Worm (Caenorhabditis elegans) whole organism, mixed stage, embryonic: ENCODE results near the gene coh-3.

ENCODE experiments used
- unc-39 ChIP-seq: fragments of 150-350 bp; optimal IDR thresholded peaks from 2 replicates; lab custom pipeline; 2014; ENCODE audit warnings: missing biosample characterization, missing genetic modification characterization
- unc-62 ChIP-seq: fragments of 150-350 bp; optimal IDR thresholded peaks from 2 replicates; lab custom pipeline; 2014; ENCODE audit warnings: missing biosample characterization, missing genetic modification reagents, missing genetic modification characterization

DNA sequence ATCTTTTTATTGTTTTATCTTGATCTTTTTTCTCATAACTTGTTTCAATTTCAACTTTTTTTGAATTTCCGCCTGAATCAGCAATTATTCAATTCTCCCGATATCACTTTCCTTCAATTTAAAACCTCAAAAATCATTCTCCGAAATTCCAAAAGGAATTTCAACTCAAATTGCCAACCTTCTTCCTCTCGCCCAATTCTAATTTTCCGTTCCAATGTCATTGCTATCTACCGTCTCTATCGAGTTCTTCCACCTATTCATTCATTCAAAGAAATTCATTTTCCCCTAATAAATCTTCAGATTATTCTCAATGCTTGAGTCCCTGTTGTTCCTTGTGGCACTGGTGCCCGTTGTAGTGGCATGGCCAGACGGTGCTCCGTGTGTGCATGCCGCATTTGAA lies 16.4 kb upstream of the coh-3 start, which contains the start of gene F23B12.4:
- no peak for TF ChIP-seq unc-39 (tag; lab: Kevin White, UChicago)
- TF ChIP-seq unc-62, result no peak
